Fruit fly (Drosophila melanogaster) whole organism, embryonic: ENCODE data around the gene Lsd-1.
A peak's percentile ranks its signal among the peaks of the same experiment; 100 is the strongest.

Source experiments
- B-H2 ChIP-seq: fragments of 200-800 bp; sonication (Bioruptor generic); optimal IDR thresholded peaks from 2 replicates; lab custom pipeline; 2018; ENCODE audit warnings: missing biosample characterization, mild to moderate bottlenecking, missing genetic modification characterization
- CG10209 ChIP-seq: fragments of 200-800 bp; sonication (Bioruptor generic); optimal IDR thresholded peaks from 3 replicates; lab custom pipeline; 2017; ENCODE audit warnings: missing biosample characterization, mild to moderate bottlenecking, missing genetic modification characterization, missing genetic modification reagents
- CG10543 ChIP-seq: fragments of 200-800 bp; sonication (Bioruptor generic); optimal IDR thresholded peaks from 3 replicates; lab custom pipeline; 2017; ENCODE audit warnings: missing biosample characterization, mild to moderate bottlenecking, missing genetic modification characterization, moderate library complexity
- CG10959 ChIP-seq: fragments of 200-800 bp; sonication (Bioruptor generic); IDR thresholded peaks from 2 replicates; pipeline ENCODE4 v1.3.6; 2022; ENCODE audit warnings: missing biosample characterization, missing genetic modification characterization
- CG11504 ChIP-seq: fragments of 200-800 bp; sonication (Bioruptor generic); optimal IDR thresholded peaks from 3 replicates; lab custom pipeline; 2019; ENCODE audit warnings: missing biosample characterization, mild to moderate bottlenecking, missing genetic modification characterization, moderate library complexity
- CG11696 ChIP-seq: fragments of 200-800 bp; sonication (Bioruptor generic); IDR thresholded peaks from 2 replicates; pipeline ENCODE4 v1.3.6; 2022; ENCODE audit warnings: missing biosample characterization, missing genetic modification characterization
- CG11723 ChIP-seq: fragments of 200-800 bp; sonication (Bioruptor generic); optimal IDR thresholded peaks from 2 replicates; lab custom pipeline; 2017; ENCODE audit warnings: missing biosample characterization, mild to moderate bottlenecking, missing genetic modification characterization
- CG12071 ChIP-seq: fragments of 200-800 bp; sonication (Bioruptor generic); optimal IDR thresholded peaks from 3 replicates; lab custom pipeline; 2018; ENCODE audit warnings: missing biosample characterization, mild to moderate bottlenecking, missing genetic modification characterization
- CG12744 ChIP-seq: fragments of 200-800 bp; sonication (Bioruptor generic); optimal IDR thresholded peaks from 2 replicates; lab custom pipeline; 2016; ENCODE audit warnings: missing biosample characterization, missing genetic modification characterization
- CG13123 ChIP-seq: fragments of 200-800 bp; sonication (Bioruptor generic); optimal IDR thresholded peaks from 2 replicates; lab custom pipeline; 2016; ENCODE audit warnings: missing biosample characterization, missing genetic modification characterization
- CG15269 ChIP-seq: fragments of 200-800 bp; sonication (Bioruptor generic); optimal IDR thresholded peaks from 2 replicates; lab custom pipeline; 2018; ENCODE audit warnings: missing biosample characterization, mild to moderate bottlenecking, missing genetic modification characterization, moderate library complexity
- CG1832 ChIP-seq: fragments of 200-800 bp; sonication (Bioruptor generic); optimal IDR thresholded peaks from 2 replicates; lab custom pipeline; 2017; ENCODE audit warnings: missing biosample characterization, mild to moderate bottlenecking, missing genetic modification characterization, inconsistent platforms
- CG31224 ChIP-seq: fragments of 200-800 bp; sonication (Bioruptor generic); IDR thresholded peaks from 2 replicates; pipeline ENCODE4 v1.3.6; 2022; ENCODE audit warnings: missing biosample characterization, missing genetic modification characterization
- CG32532 ChIP-seq: fragments of 200-800 bp; sonication (Bioruptor generic); IDR thresholded peaks from 2 replicates; pipeline ENCODE4 v1.3.6; 2022; ENCODE audit warnings: missing biosample characterization, missing genetic modification characterization
- CG6813 ChIP-seq: fragments of 200-800 bp; sonication (Bioruptor generic); optimal IDR thresholded peaks from 2 replicates; lab custom pipeline; 2017; ENCODE audit warnings: missing biosample characterization, missing genetic modification characterization, mild to moderate bottlenecking, moderate library complexity, missing genetic modification reagents
- CG7271 ChIP-seq: fragments of 200-800 bp; sonication (Bioruptor generic); optimal IDR thresholded peaks from 2 replicates; lab custom pipeline; 2018; ENCODE audit warnings: missing biosample characterization, mild to moderate bottlenecking, missing genetic modification characterization, moderate library complexity
- CG7987 ChIP-seq: fragments of 200-800 bp; sonication (Bioruptor generic); optimal IDR thresholded peaks from 2 replicates; lab custom pipeline; 2018; ENCODE audit warnings: missing biosample characterization, mild to moderate bottlenecking, missing genetic modification characterization, moderate library complexity
- CG8281 ChIP-seq: fragments of 200-800 bp; sonication (Bioruptor generic); optimal IDR thresholded peaks from 2 replicates; lab custom pipeline; 2018; ENCODE audit warnings: missing biosample characterization, mild to moderate bottlenecking, missing genetic modification characterization, moderate library complexity
- CoRest ChIP-seq: fragments of 200-800 bp; sonication (Bioruptor generic); optimal IDR thresholded peaks from 3 replicates; lab custom pipeline; 2018; ENCODE audit warnings: missing biosample characterization, mild to moderate bottlenecking, missing genetic modification characterization, moderate library complexity
- Dad ChIP-seq: fragments of 200-800 bp; sonication (Bioruptor generic); optimal IDR thresholded peaks from 3 replicates; lab custom pipeline; 2016; ENCODE audit warnings: missing biosample characterization, missing genetic modification characterization
- Dfd ChIP-seq, 2 experiments: fragments of >200 bp; optimal IDR thresholded peaks; 2 replicates each; lab custom pipeline; 2017; ENCODE audit warnings: missing biosample characterization in 2 of 2, missing genetic modification characterization in 2 of 2
- Fer3 ChIP-seq: fragments of 200-800 bp; sonication (Bioruptor generic); optimal IDR thresholded peaks from 2 replicates; lab custom pipeline; 2018; ENCODE audit warnings: missing biosample characterization, mild to moderate bottlenecking, missing genetic modification characterization, moderate library complexity
- Hmr ChIP-seq: fragments of 200-800 bp; sonication (Bioruptor generic); optimal IDR thresholded peaks from 3 replicates; lab custom pipeline; 2017; ENCODE audit warnings: mild to moderate bottlenecking, missing biosample characterization, missing genetic modification reagents, missing genetic modification characterization
- Hmx ChIP-seq: fragments of 200-800 bp; sonication (Bioruptor generic); optimal IDR thresholded peaks from 2 replicates; lab custom pipeline; 2016; ENCODE audit warnings: missing biosample characterization, missing genetic modification characterization
- NC2β ChIP-seq: fragments of 200-800 bp; sonication (Bioruptor generic); optimal IDR thresholded peaks from 2 replicates; lab custom pipeline; 2016; ENCODE audit warnings: missing biosample characterization, missing genetic modification characterization
- NfI ChIP-seq: fragments of 200-800 bp; sonication (Bioruptor generic); optimal IDR thresholded peaks from 3 replicates; lab custom pipeline; 2018; ENCODE audit warnings: missing biosample characterization, mild to moderate bottlenecking, missing genetic modification characterization, moderate library complexity
- Oaz ChIP-seq: fragments of 200-800 bp; sonication (Bioruptor generic); IDR thresholded peaks from 2 replicates; pipeline ENCODE4 v1.3.6; 2022; ENCODE audit warnings: missing biosample characterization, missing genetic modification characterization
- Rfx ChIP-seq: fragments of 200-800 bp; sonication (Bioruptor generic); IDR thresholded peaks from 2 replicates; pipeline ENCODE4 v1.3.6; 2022; ENCODE audit warnings: missing biosample characterization, missing genetic modification characterization
- Sin3A ChIP-seq: fragments of >200 bp; optimal IDR thresholded peaks from 2 replicates; lab custom pipeline; 2018
- Ssrp ChIP-seq: fragments of 200-800 bp; sonication (Bioruptor generic); optimal IDR thresholded peaks from 2 replicates; lab custom pipeline; 2018; ENCODE audit warnings: missing biosample characterization, mild to moderate bottlenecking, missing genetic modification characterization, moderate library complexity
- ap ChIP-seq: fragments of 200-800 bp; sonication (Bioruptor generic); IDR thresholded peaks from 2 replicates; pipeline ENCODE4 v1.3.6; 2022; ENCODE audit warnings: missing biosample characterization, missing genetic modification characterization
- ase ChIP-seq: fragments of 200-800 bp; sonication (Bioruptor generic); IDR thresholded peaks from 3 replicates; pipeline ENCODE4 v1.3.6; 2022; ENCODE audit warnings: missing biosample characterization, missing genetic modification characterization
- bowl ChIP-seq: fragments of 200-800 bp; sonication (Bioruptor generic); IDR thresholded peaks from 2 replicates; pipeline ENCODE4 v1.3.6; 2022; ENCODE audit warnings: missing biosample characterization, missing genetic modification characterization
- crc ChIP-seq: fragments of 200-800 bp; sonication (Bioruptor generic); optimal IDR thresholded peaks from 2 replicates; lab custom pipeline; 2016; ENCODE audit warnings: missing biosample characterization, missing genetic modification characterization
- dimm ChIP-seq: fragments of 200-800 bp; sonication (Bioruptor generic); IDR thresholded peaks from 2 replicates; pipeline ENCODE4 v1.3.6; 2022; ENCODE audit warnings: missing biosample characterization, missing genetic modification characterization
- dm ChIP-seq: fragments of 200-800 bp; sonication (Bioruptor generic); optimal IDR thresholded peaks from 3 replicates; lab custom pipeline; 2016; ENCODE audit warnings: missing biosample characterization, missing genetic modification characterization
- dmrt99B ChIP-seq: fragments of 200-800 bp; sonication (Bioruptor generic); optimal IDR thresholded peaks from 2 replicates; lab custom pipeline; 2018; ENCODE audit warnings: missing biosample characterization, mild to moderate bottlenecking, missing genetic modification characterization, moderate library complexity
- eyg ChIP-seq: fragments of 200-800 bp; sonication (Bioruptor generic); optimal IDR thresholded peaks from 3 replicates; lab custom pipeline; 2016; ENCODE audit warnings: missing biosample characterization, missing genetic modification characterization
- gcm2 ChIP-seq: fragments of 200-800 bp; sonication (Bioruptor generic); optimal IDR thresholded peaks from 2 replicates; lab custom pipeline; 2016; ENCODE audit warnings: missing biosample characterization, missing genetic modification characterization
- gsb ChIP-seq: fragments of 200-800 bp; sonication (Bioruptor generic); IDR thresholded peaks from 2 replicates; pipeline ENCODE4 v1.3.6; 2022; ENCODE audit warnings: missing biosample characterization, missing genetic modification characterization
- hkb ChIP-seq, 2 experiments: fragments of 200-800 bp in 1 of 2; fragments of >200 bp in 1 of 2; sonication (Bioruptor generic) in 1 of 2; IDR thresholded peaks in 1 of 2; optimal IDR thresholded peaks in 1 of 2; 2 replicates each; pipeline versions ENCODE4 v1.3.6 to Lab custom; 2017 to 2022; ENCODE audit warnings: missing biosample characterization in 1 of 2, missing genetic modification characterization in 1 of 2
- klu ChIP-seq: fragments of 200-800 bp; sonication (Bioruptor generic); IDR thresholded peaks from 2 replicates; pipeline ENCODE4 v1.3.6; 2022; ENCODE audit warnings: missing biosample characterization, missing genetic modification characterization
- lilli ChIP-seq: fragments of 200-800 bp; sonication (Bioruptor generic); optimal IDR thresholded peaks from 3 replicates; lab custom pipeline; 2016; ENCODE audit warnings: missing biosample characterization, missing genetic modification characterization
- oc ChIP-seq: fragments of 200-800 bp; sonication (Bioruptor generic); optimal IDR thresholded peaks from 2 replicates; lab custom pipeline; 2018; ENCODE audit warnings: missing biosample characterization, mild to moderate bottlenecking, missing genetic modification characterization, moderate library complexity
- ro ChIP-seq: fragments of 200-800 bp; sonication (Bioruptor generic); IDR thresholded peaks from 2 replicates; pipeline ENCODE4 v1.3.6; 2022; ENCODE audit warnings: missing biosample characterization, missing genetic modification characterization
- sc ChIP-seq, 3 experiments: fragments of >200 bp in 2 of 3; fragments of 200-800 bp in 1 of 3; sonication (Bioruptor generic) in 1 of 3; optimal IDR thresholded peaks; 2 replicates in 2 of 3; 3 replicates in 1 of 3; lab custom pipeline; 2017; ENCODE audit warnings: mild to moderate bottlenecking in 1 of 3, missing biosample characterization in 1 of 3, missing genetic modification characterization in 1 of 3, missing genetic modification reagents in 1 of 3
- scrt ChIP-seq: fragments of 200-800 bp; sonication (Bioruptor generic); optimal IDR thresholded peaks from 2 replicates; lab custom pipeline; 2018; ENCODE audit warnings: missing biosample characterization, mild to moderate bottlenecking, missing genetic modification characterization, moderate library complexity
- sens-2 ChIP-seq: fragments of 200-800 bp; sonication (Bioruptor generic); IDR thresholded peaks from 2 replicates; pipeline ENCODE4 v1.3.6; 2022; ENCODE audit warnings: missing biosample characterization, missing genetic modification characterization
- ssp ChIP-seq: fragments of 200-800 bp; sonication (Bioruptor generic); IDR thresholded peaks from 2 replicates; pipeline ENCODE4 v1.3.6; 2022; ENCODE audit warnings: missing biosample characterization, missing genetic modification characterization
- tin ChIP-seq: fragments of 200-800 bp; sonication (Bioruptor generic); optimal IDR thresholded peaks from 3 replicates; lab custom pipeline; 2016; ENCODE audit warnings: missing biosample characterization, missing genetic modification characterization
- zf30C ChIP-seq: fragments of 200-800 bp; sonication (Bioruptor generic); optimal IDR thresholded peaks from 3 replicates; lab custom pipeline; 2018; ENCODE audit warnings: missing biosample characterization, mild to moderate bottlenecking, missing genetic modification characterization

Gene Lsd-1

DNA sequence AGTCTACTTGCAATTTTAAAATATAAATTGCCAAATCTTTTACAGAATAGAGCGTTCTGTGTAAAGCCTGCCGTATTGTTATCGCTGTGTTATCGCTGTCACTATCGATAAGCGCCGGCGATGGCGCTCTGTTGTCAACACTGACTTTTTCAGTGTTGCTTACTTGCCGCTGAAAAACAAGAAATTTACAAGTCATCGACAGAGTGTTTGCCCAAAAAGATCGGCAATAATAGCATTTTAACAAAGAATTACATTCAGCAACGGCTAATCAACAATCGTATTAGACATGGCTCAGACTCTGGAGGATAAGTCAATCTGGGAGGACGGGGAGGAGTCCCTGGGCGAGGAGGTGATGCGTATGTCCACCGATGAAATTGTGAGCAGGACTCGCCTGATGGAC, 10.9 kb upstream of the Lsd-1 start, which contains the start of the genes RanBP3 and Rpt5 (continued):
- no peak for TF ChIP-seq gsb
- no peak for TF ChIP-seq CG8281
- no peak for TF ChIP-seq hkb (optimal IDR thresholded peaks at IDR 0.05; lab: Kevin White, UChicago)
- TF ChIP-seq hkb (GFP tag; IDR thresholded peaks at IDR 0.05; lab: Robert Waterston, UW) = 0 out of 2 replicates have a peak, but pooled peaks have one; percentile 20
- TF ChIP-seq Dfd (GFP tag; optimal IDR thresholded peaks at IDR 0.05; lab: Kevin White, UChicago) = no peak
- TF ChIP-seq ro (GFP tag; lab: Robert Waterston, UW) = no peak
- TF ChIP-seq CG10209 (GFP tag; lab: Kevin White, UChicago) = peak; percentile 55
- TF ChIP-seq CG32532 (GFP tag; lab: Robert Waterston, UW) = peak; percentile 60; the same call in 1 of the 2 replicates
- TF ChIP-seq ap = no peak
- TF ChIP-seq sc (optimal IDR thresholded peaks at IDR 0.05; lab: Kevin White, UChicago) = no peak
- TF ChIP-seq sc (GFP tag; optimal IDR thresholded peaks at IDR 0.05; lab: Kevin White, UChicago) = no peak
- no peak for TF ChIP-seq dimm
- peak; percentile 65 for TF ChIP-seq Hmr (GFP tag; lab: Kevin White, UChicago)
- TF ChIP-seq Fer3 (tag; lab: Kevin White, UChicago) = peak; percentile 48
- TF ChIP-seq CG7271 (tag; lab: Kevin White, UChicago) = no peak
- peak; percentile 40 for TF ChIP-seq eyg
- no peak for TF ChIP-seq ase (GFP tag; lab: Robert Waterston, UW)
- TF ChIP-seq Ssrp (tag; lab: Kevin White, UChicago) = no peak
- no peak for TF ChIP-seq CG15269 (tag; lab: Kevin White, UChicago)
- TF ChIP-seq Sin3A (lab: Kevin White, UChicago) = peak; percentile 69
- no peak for TF ChIP-seq oc (tag; lab: Kevin White, UChicago)
- TF ChIP-seq CG12071 (GFP tag; lab: Kevin White, UChicago) = no peak
- peak; percentile 55 for TF ChIP-seq CG7987
- no peak for TF ChIP-seq scrt (GFP tag; lab: Kevin White, UChicago)
- no peak for TF ChIP-seq bowl (GFP tag; lab: Robert Waterston, UW)
- no peak for TF ChIP-seq CG11696 (GFP tag; lab: Robert Waterston, UW)
- peak; percentile 10 for TF ChIP-seq gcm2 (GFP tag; lab: Kevin White, UChicago)
- no peak for TF ChIP-seq CG11504
- no peak for TF ChIP-seq Oaz (GFP tag; lab: Robert Waterston, UW)
- TF ChIP-seq CG10959 (GFP tag; lab: Robert Waterston, UW) = no peak
- no peak for TF ChIP-seq CG11723 (GFP tag; lab: Kevin White, UChicago)
- TF ChIP-seq ssp = peak; percentile 27; the same call in 1 of the 2 replicates
- no peak for TF ChIP-seq klu
- TF ChIP-seq B-H2 (GFP tag; lab: Kevin White, UChicago) = peak; percentile 65
- no peak for TF ChIP-seq CG1832 (GFP tag; lab: Kevin White, UChicago)
- TF ChIP-seq CG12744 = peak; percentile 41
- TF ChIP-seq tin = peak; percentile 67
- TF ChIP-seq crc (GFP tag; lab: Kevin White, UChicago) = no peak
- TF ChIP-seq CoRest (tag; lab: Kevin White, UChicago) = no peak
- no peak for TF ChIP-seq CG10543 (GFP tag; lab: Kevin White, UChicago)
- TF ChIP-seq dmrt99B (tag; lab: Kevin White, UChicago) = no peak
- TF ChIP-seq Rfx (GFP tag; lab: Robert Waterston, UW) = peak; percentile 83
- peak; percentile 45 for TF ChIP-seq Dad (GFP tag; lab: Kevin White, UChicago)
- no peak for TF ChIP-seq Hmx
- no peak for TF ChIP-seq CG6813 (GFP tag; lab: Kevin White, UChicago)
- TF ChIP-seq zf30C (GFP tag; lab: Kevin White, UChicago) = no peak
- no peak for TF ChIP-seq sens-2 (GFP tag; lab: Robert Waterston, UW)
- peak; percentile 20 for TF ChIP-seq NC2β (GFP tag; lab: Kevin White, UChicago)
- TF ChIP-seq NfI (GFP tag; lab: Kevin White, UChicago) = peak; percentile 62
- TF ChIP-seq lilli (GFP tag; lab: Kevin White, UChicago) = peak; percentile 77
- TF ChIP-seq dm = peak; percentile 58
- TF ChIP-seq CG13123 (GFP tag; lab: Kevin White, UChicago) = no peak
- TF ChIP-seq CG31224 = no peak
